Fruit fly (Drosophila melanogaster) whole organism, pupa: ENCODE measurements around the gene Adhr.

Source experiments
- CG15710 ChIP-seq: fragments of 200-800 bp; sonication (Bioruptor generic); optimal IDR thresholded peaks from 2 replicates; lab custom pipeline; 2018; ENCODE audit warnings: missing biosample characterization, mild to moderate bottlenecking, missing genetic modification characterization, moderate library complexity
- CG8159 ChIP-seq: fragments of 200-800 bp; sonication (Bioruptor generic); optimal IDR thresholded peaks from 3 replicates; lab custom pipeline; 2018; ENCODE audit warnings: missing biosample characterization, mild to moderate bottlenecking, missing genetic modification characterization, moderate library complexity
- CG9948 ChIP-seq: fragments of 200-800 bp; sonication (Bioruptor generic); optimal IDR thresholded peaks from 2 replicates; lab custom pipeline; 2018; ENCODE audit warnings: missing biosample characterization, mild to moderate bottlenecking, missing genetic modification characterization, moderate library complexity

- TF ChIP-seq CG8159 (tag; lab: Kevin White, UChicago) = no peak
- TF ChIP-seq CG9948 = peak; percentile 19
- no peak for TF ChIP-seq CG15710 (tag; lab: Kevin White, UChicago)
Observed at dm6 chr2L:14624614-14625013, 9.3 kb downstream of the Adhr start.
